Fruit fly (Drosophila melanogaster) whole organism, embryonic: ENCODE data around the gene Cap-D3.

Experiments used
- Bdp1 ChIP-seq: fragments of 200-800 bp; sonication (Bioruptor generic); optimal IDR thresholded peaks from 3 replicates; lab custom pipeline; 2016; ENCODE audit warnings: missing biosample characterization, missing genetic modification characterization
- CG12155 ChIP-seq: fragments of 200-800 bp; sonication (Bioruptor generic); optimal IDR thresholded peaks from 3 replicates; lab custom pipeline; 2016; ENCODE audit warnings: missing biosample characterization, missing genetic modification characterization
- CG14441 ChIP-seq: fragments of 200-800 bp; sonication (Bioruptor generic); IDR thresholded peaks from 2 replicates; pipeline ENCODE4 v1.3.6; 2022; ENCODE audit warnings: missing biosample characterization, missing genetic modification characterization
- CG15073 ChIP-seq: fragments of 200-800 bp; sonication (Bioruptor generic); optimal IDR thresholded peaks from 2 replicates; lab custom pipeline; 2016; ENCODE audit warnings: missing biosample characterization, missing genetic modification characterization
- CG15696 ChIP-seq: fragments of 200-800 bp; sonication (Bioruptor generic); optimal IDR thresholded peaks from 2 replicates; lab custom pipeline; 2019; ENCODE audit warnings: missing biosample characterization, mild to moderate bottlenecking, missing genetic modification characterization, moderate library complexity
- CG16813 ChIP-seq: fragments of 200-800 bp; sonication (Bioruptor generic); IDR thresholded peaks from 3 replicates; pipeline ENCODE4 v1.3.6; 2022; ENCODE audit warnings: missing biosample characterization, missing genetic modification characterization; ENCODE audit not compliant: partially characterized antibody
- CG17568 ChIP-seq: fragments of 200-800 bp; sonication (Bioruptor generic); optimal IDR thresholded peaks from 2 replicates; lab custom pipeline; 2018; ENCODE audit warnings: missing biosample characterization, mild to moderate bottlenecking, missing genetic modification characterization, moderate library complexity
- CG17829 ChIP-seq: fragments of 200-800 bp; optimal IDR thresholded peaks from 2 replicates; lab custom pipeline; 2019; ENCODE audit warnings: missing biosample characterization, mild to moderate bottlenecking, missing genetic modification characterization, moderate library complexity
- CG1792 ChIP-seq: fragments of 200-800 bp; sonication (Bioruptor generic); optimal IDR thresholded peaks from 2 replicates; lab custom pipeline; 2016; ENCODE audit warnings: missing biosample characterization, missing genetic modification characterization
- CG2678 ChIP-seq: fragments of 200-800 bp; sonication (Bioruptor generic); optimal IDR thresholded peaks from 3 replicates; lab custom pipeline; 2019; ENCODE audit warnings: missing biosample characterization, mild to moderate bottlenecking, missing genetic modification characterization, moderate library complexity
- CG30403 ChIP-seq: fragments of 200-800 bp; sonication (Bioruptor generic); optimal IDR thresholded peaks from 3 replicates; lab custom pipeline; 2016; ENCODE audit warnings: missing biosample characterization, missing genetic modification characterization
- CG31441 ChIP-seq: fragments of 200-800 bp; sonication (Bioruptor generic); IDR thresholded peaks from 2 replicates; pipeline ENCODE4 v1.3.6; 2022; ENCODE audit warnings: missing biosample characterization, missing genetic modification characterization
- CG32772 ChIP-seq: fragments of 200-800 bp; sonication (Bioruptor generic); IDR thresholded peaks from 2 replicates; pipeline ENCODE4 v1.3.6; 2022; ENCODE audit warnings: missing biosample characterization, missing genetic modification characterization
- CG3726 ChIP-seq: fragments of 200-800 bp; sonication (Bioruptor generic); IDR thresholded peaks from 3 replicates; pipeline ENCODE4, ENCODE4 v1.3.6; 2022; ENCODE audit warnings: missing biosample characterization, missing genetic modification characterization
- CG4707 ChIP-seq: fragments of 200-800 bp; sonication (Bioruptor generic); optimal IDR thresholded peaks from 2 replicates; lab custom pipeline; 2018; ENCODE audit warnings: missing biosample characterization, mild to moderate bottlenecking, missing genetic modification characterization, moderate library complexity
- CG9727 ChIP-seq: fragments of 200-800 bp; sonication (Bioruptor generic); optimal IDR thresholded peaks from 3 replicates; lab custom pipeline; 2017; ENCODE audit warnings: missing biosample characterization, mild to moderate bottlenecking, missing genetic modification characterization
- Drgx ChIP-seq: fragments of 200-800 bp; sonication (Bioruptor generic); IDR thresholded peaks from 2 replicates; pipeline ENCODE4 v1.3.6; 2022; ENCODE audit warnings: missing biosample characterization, missing genetic modification characterization
- Ets65A ChIP-seq: fragments of 200-800 bp; sonication (Bioruptor generic); peaks from one replicate; lab custom pipeline; 2016; ENCODE audit warnings: missing biosample characterization, missing genetic modification characterization
- H15 ChIP-seq: fragments of 200-800 bp; sonication (Bioruptor generic); IDR thresholded peaks from 3 replicates; pipeline ENCODE4 v1.3.6; 2022; ENCODE audit warnings: missing biosample characterization, missing genetic modification characterization
- HLH3B ChIP-seq: fragments of 200-800 bp; sonication (Bioruptor generic); IDR thresholded peaks from 2 replicates; pipeline ENCODE4 v1.3.6; 2022; ENCODE audit warnings: missing biosample characterization, missing genetic modification characterization
- Hr51 ChIP-seq, 2 experiments: fragments of 200-800 bp; sonication (Bioruptor generic); optimal IDR thresholded peaks; 2 replicates in 1 of 2; 3 replicates in 1 of 2; lab custom pipeline; 2016 to 2018; ENCODE audit warnings: missing biosample characterization in 2 of 2, missing genetic modification characterization in 2 of 2, mild to moderate bottlenecking in 1 of 2, moderate library complexity in 1 of 2
- Meics ChIP-seq: fragments of 200-800 bp; sonication (Bioruptor generic); optimal IDR thresholded peaks from 2 replicates; lab custom pipeline; 2017; ENCODE audit warnings: missing biosample characterization, mild to moderate bottlenecking, missing genetic modification characterization
- Oli ChIP-seq: fragments of 200-800 bp; sonication (Bioruptor generic); optimal IDR thresholded peaks from 2 replicates; lab custom pipeline; 2018; ENCODE audit warnings: missing biosample characterization, mild to moderate bottlenecking, missing genetic modification characterization, moderate library complexity
- Optix ChIP-seq: fragments of 200-800 bp; sonication (Bioruptor generic); IDR thresholded peaks from 3 replicates; pipeline ENCODE4 v1.3.6; 2022; ENCODE audit warnings: missing biosample characterization, missing genetic modification characterization
- Ptx1 ChIP-seq: fragments of 200-800 bp; sonication (Bioruptor generic); IDR thresholded peaks from 2 replicates; pipeline ENCODE4 v1.3.6; 2022; ENCODE audit warnings: missing biosample characterization, missing genetic modification characterization
- Sox102F ChIP-seq: fragments of 200-800 bp; sonication (Bioruptor generic); optimal IDR thresholded peaks from 2 replicates; lab custom pipeline; 2018; ENCODE audit warnings: missing biosample characterization, mild to moderate bottlenecking, missing genetic modification characterization, moderate library complexity
- Vsx1 ChIP-seq: fragments of 200-800 bp; sonication (Bioruptor generic); optimal IDR thresholded peaks from 2 replicates; lab custom pipeline; 2017; ENCODE audit warnings: missing biosample characterization, mild to moderate bottlenecking, missing genetic modification characterization, missing genetic modification reagents
- Xrp1 ChIP-seq: fragments of 200-800 bp; sonication (Bioruptor generic); IDR thresholded peaks from 2 replicates; pipeline ENCODE4 v1.3.6; 2022; ENCODE audit warnings: missing biosample characterization, missing genetic modification characterization
- bsh ChIP-seq, 2 experiments: fragments of 200-800 bp; sonication (Bioruptor generic); optimal IDR thresholded peaks; 2 replicates each; lab custom pipeline; 2017 to 2018; ENCODE audit warnings: mild to moderate bottlenecking in 2 of 2, missing biosample characterization in 2 of 2, missing genetic modification characterization in 2 of 2, moderate library complexity in 1 of 2
- dmrt99B ChIP-seq: fragments of 200-800 bp; sonication (Bioruptor generic); optimal IDR thresholded peaks from 2 replicates; lab custom pipeline; 2018; ENCODE audit warnings: missing biosample characterization, mild to moderate bottlenecking, missing genetic modification characterization, moderate library complexity
- dysf ChIP-seq: fragments of 200-800 bp; sonication (Bioruptor generic); IDR thresholded peaks from 3 replicates; pipeline ENCODE4 v1.3.6; 2022; ENCODE audit warnings: missing biosample characterization, missing genetic modification characterization
- esg ChIP-seq: fragments of 200-800 bp; sonication (Bioruptor generic); conservative IDR thresholded peaks from 2 replicates; pipeline ENCODE4 v1.3.6; 2022; ENCODE audit warnings: missing biosample characterization, missing genetic modification characterization
- gem ChIP-seq: fragments of 200-800 bp; sonication (Bioruptor generic); optimal IDR thresholded peaks from 2 replicates; lab custom pipeline; 2019; ENCODE audit warnings: missing biosample characterization, mild to moderate bottlenecking, missing genetic modification characterization, moderate library complexity
- kni ChIP-seq: fragments of 200-800 bp; sonication (Bioruptor generic); optimal IDR thresholded peaks from 3 replicates; lab custom pipeline; 2017; ENCODE audit warnings: mild to moderate bottlenecking, missing biosample characterization, missing genetic modification reagents, missing genetic modification characterization
- lab ChIP-seq: fragments of 200-800 bp; sonication (Bioruptor generic); optimal IDR thresholded peaks from 3 replicates; lab custom pipeline; 2017; ENCODE audit warnings: missing biosample characterization, missing genetic modification characterization, mild to moderate bottlenecking, moderate library complexity, missing genetic modification reagents
- onecut ChIP-seq: fragments of 200-800 bp; sonication (Bioruptor generic); IDR thresholded peaks from 2 replicates; pipeline ENCODE4 v1.3.6; 2022; ENCODE audit warnings: missing biosample characterization, missing genetic modification characterization
- peb ChIP-seq: fragments of 200-800 bp; sonication (Bioruptor generic); IDR thresholded peaks from 2 replicates; pipeline ENCODE4 v1.3.6; 2022; ENCODE audit warnings: missing biosample characterization, missing genetic modification characterization
- phol ChIP-seq: fragments of 200-800 bp; sonication (Bioruptor generic); optimal IDR thresholded peaks from 3 replicates; lab custom pipeline; 2018; ENCODE audit warnings: missing biosample characterization, mild to moderate bottlenecking, missing genetic modification characterization, moderate library complexity
- prd ChIP-seq, 3 experiments: fragments of >200 bp in 2 of 3; fragments of 200-800 bp in 1 of 3; sonication (Bioruptor generic) in 1 of 3; optimal IDR thresholded peaks in 2 of 3; IDR thresholded peaks in 1 of 3; 2 replicates in 2 of 3; 3 replicates in 1 of 3; pipeline versions ENCODE4 v1.3.6 to Lab custom; 2017 to 2022; ENCODE audit warnings: missing biosample characterization in 1 of 3, missing genetic modification characterization in 1 of 3
- ranshi ChIP-seq: fragments of 200-800 bp; sonication (Bioruptor generic); IDR thresholded peaks from 2 replicates; pipeline ENCODE4 v1.3.6; 2022; ENCODE audit warnings: missing biosample characterization, missing genetic modification characterization
- repo ChIP-seq: fragments of 200-800 bp; sonication (Bioruptor generic); optimal IDR thresholded peaks from 2 replicates; lab custom pipeline; 2016; ENCODE audit warnings: missing biosample characterization, missing genetic modification characterization
- row ChIP-seq: fragments of 200-800 bp; sonication (Bioruptor generic); IDR thresholded peaks from 3 replicates; pipeline ENCODE4 v1.3.6; 2022; ENCODE audit warnings: missing biosample characterization, missing genetic modification characterization
- salm ChIP-seq: fragments of 200-800 bp; sonication (Bioruptor generic); optimal IDR thresholded peaks from 2 replicates; lab custom pipeline; 2018; ENCODE audit warnings: missing biosample characterization, mild to moderate bottlenecking, missing genetic modification characterization
- scrt ChIP-seq: fragments of 200-800 bp; sonication (Bioruptor generic); optimal IDR thresholded peaks from 2 replicates; lab custom pipeline; 2018; ENCODE audit warnings: missing biosample characterization, mild to moderate bottlenecking, missing genetic modification characterization, moderate library complexity
- slbo ChIP-seq: fragments of 200-800 bp; sonication (Bioruptor generic); IDR thresholded peaks from 2 replicates; pipeline ENCODE4 v1.3.6; 2022; ENCODE audit warnings: missing biosample characterization, missing genetic modification characterization
- ttk ChIP-seq: fragments of 200-800 bp; sonication (Bioruptor generic); IDR thresholded peaks from 2 replicates; pipeline ENCODE4 v2.1.2; 2022; ENCODE audit warnings: missing biosample characterization, missing genetic modification characterization
- unpg ChIP-seq: fragments of 200-800 bp; sonication (Bioruptor generic); optimal IDR thresholded peaks from 3 replicates; lab custom pipeline; 2018; ENCODE audit warnings: missing biosample characterization, mild to moderate bottlenecking, missing genetic modification characterization, moderate library complexity
- wor ChIP-seq: fragments of 200-800 bp; sonication (Bioruptor generic); IDR thresholded peaks from 2 replicates; pipeline ENCODE4 v1.3.6; 2022; ENCODE audit warnings: missing biosample characterization, missing genetic modification characterization
- z ChIP-seq: fragments of 200-800 bp; sonication (Bioruptor generic); IDR thresholded peaks from 3 replicates; pipeline ENCODE4 v1.3.6; 2022; ENCODE audit warnings: missing biosample characterization, missing genetic modification characterization

Gene Cap-D3

dm6 chr2L:5567103-5567502 is 41.4 kb downstream of the Cap-D3 start:
- no peak for TF ChIP-seq peb (GFP tag; lab: Robert Waterston, UW)
- no peak for TF ChIP-seq scrt (GFP tag; lab: Kevin White, UChicago)
- TF ChIP-seq repo (GFP tag; lab: Kevin White, UChicago): no peak
- peak; percentile 20 for TF ChIP-seq CG2678 (tag; lab: Kevin White, UChicago)
- TF ChIP-seq prd (optimal IDR thresholded peaks at IDR 0.05; lab: Kevin White, UChicago): no peak
- peak; percentile 40; the same call in 1 of the 3 replicates for TF ChIP-seq prd (GFP tag; IDR thresholded peaks at IDR 0.05; lab: Robert Waterston, UW)
- 0 out of 3 replicates have a peak, but pooled peaks have one; percentile 35 for TF ChIP-seq H15 (GFP tag; lab: Robert Waterston, UW)
- 0 out of 2 replicates have a peak, but pooled peaks have one; percentile 24 for TF ChIP-seq CG32772
- TF ChIP-seq CG15073: no peak
- TF ChIP-seq dmrt99B (tag; lab: Kevin White, UChicago): peak; percentile 34
- TF ChIP-seq slbo: peak; percentile 45
- peak in 1 of 2 experiments; percentile 20 for TF ChIP-seq bsh (GFP tag; optimal IDR thresholded peaks at IDR 0.05; lab: Kevin White, UChicago)
- 0 out of 3 replicates have a peak, but pooled peaks have one; percentile 36 for TF ChIP-seq z (GFP tag; lab: Robert Waterston, UW)
- TF ChIP-seq ttk: peak; percentile 44; the same call in 1 of the 2 replicates
- TF ChIP-seq unpg (GFP tag; lab: Kevin White, UChicago): peak; percentile 30
- no peak for TF ChIP-seq onecut (GFP tag; lab: Robert Waterston, UW)
- TF ChIP-seq CG17829 (tag; lab: Kevin White, UChicago): no peak
- TF ChIP-seq salm (tag; lab: Kevin White, UChicago): no peak
- TF ChIP-seq CG31441 (GFP tag; lab: Robert Waterston, UW): 0 out of 2 replicates have a peak, but pooled peaks have one; percentile 11
- 0 out of 2 replicates have a peak, but pooled peaks have one; percentile 34 for TF ChIP-seq CG14441 (GFP tag; lab: Robert Waterston, UW)
- no peak for TF ChIP-seq CG30403 (GFP tag; lab: Kevin White, UChicago)
- peak; percentile 36 for TF ChIP-seq Sox102F (GFP tag; lab: Kevin White, UChicago)
- TF ChIP-seq lab: peak; percentile 27
- 0 out of 2 replicates have a peak, but pooled peaks have one; percentile 20 for TF ChIP-seq esg
- TF ChIP-seq Bdp1 (GFP tag; lab: Kevin White, UChicago): no peak
- TF ChIP-seq Optix (GFP tag; lab: Robert Waterston, UW): no peak
- peak; percentile 64 for TF ChIP-seq Xrp1
- TF ChIP-seq CG16813 (GFP tag; lab: Robert Waterston, UW): no peak
- peak; percentile 30 for TF ChIP-seq CG4707 (GFP tag; lab: Kevin White, UChicago)
- TF ChIP-seq CG17568 (GFP tag; lab: Kevin White, UChicago): no peak
- no peak for TF ChIP-seq CG9727 (GFP tag; lab: Kevin White, UChicago)
- peak in 1 of 2 experiments; percentile 12 for TF ChIP-seq Hr51 (GFP tag; optimal IDR thresholded peaks at IDR 0.05; lab: Kevin White, UChicago)
- TF ChIP-seq Meics (GFP tag; lab: Kevin White, UChicago): no peak
- peak; percentile 41 for TF ChIP-seq gem (tag; lab: Kevin White, UChicago)
- TF ChIP-seq phol (tag; lab: Kevin White, UChicago): peak; percentile 4
- TF ChIP-seq kni (GFP tag; lab: Kevin White, UChicago): no peak
- TF ChIP-seq dysf (GFP tag; lab: Robert Waterston, UW): no peak
- no peak for TF ChIP-seq CG3726 (GFP tag; lab: Robert Waterston, UW)
- TF ChIP-seq ranshi: peak; percentile 38; the same call in 1 of the 2 replicates
- TF ChIP-seq Ptx1: peak; percentile 59; the same call in 1 of the 2 replicates
- TF ChIP-seq wor (GFP tag; lab: Robert Waterston, UW): no peak
- peak; percentile 7 for TF ChIP-seq Oli (tag; lab: Kevin White, UChicago)
- 0 out of 2 replicates have a peak, but pooled peaks have one; percentile 12 for TF ChIP-seq HLH3B (GFP tag; lab: Robert Waterston, UW)
- no peak for TF ChIP-seq Vsx1 (GFP tag; lab: Kevin White, UChicago)
- TF ChIP-seq row: peak; percentile 52; the same call in 2 of the 3 replicates
- no peak for TF ChIP-seq CG1792
- no peak for TF ChIP-seq CG15696 (tag; lab: Kevin White, UChicago)
- TF ChIP-seq Ets65A (GFP tag; lab: Kevin White, UChicago): peak; percentile 12
- peak; percentile 86 for TF ChIP-seq Drgx (GFP tag; lab: Robert Waterston, UW)
- TF ChIP-seq CG12155 (GFP tag; lab: Kevin White, UChicago): no peak
